Worm (Caenorhabditis elegans): ENCODE measurements around the gene F07A11.4.
A peak's percentile ranks its signal among the peaks of the same experiment; 100 is the strongest.

The F07A11.4 gene

DNA sequence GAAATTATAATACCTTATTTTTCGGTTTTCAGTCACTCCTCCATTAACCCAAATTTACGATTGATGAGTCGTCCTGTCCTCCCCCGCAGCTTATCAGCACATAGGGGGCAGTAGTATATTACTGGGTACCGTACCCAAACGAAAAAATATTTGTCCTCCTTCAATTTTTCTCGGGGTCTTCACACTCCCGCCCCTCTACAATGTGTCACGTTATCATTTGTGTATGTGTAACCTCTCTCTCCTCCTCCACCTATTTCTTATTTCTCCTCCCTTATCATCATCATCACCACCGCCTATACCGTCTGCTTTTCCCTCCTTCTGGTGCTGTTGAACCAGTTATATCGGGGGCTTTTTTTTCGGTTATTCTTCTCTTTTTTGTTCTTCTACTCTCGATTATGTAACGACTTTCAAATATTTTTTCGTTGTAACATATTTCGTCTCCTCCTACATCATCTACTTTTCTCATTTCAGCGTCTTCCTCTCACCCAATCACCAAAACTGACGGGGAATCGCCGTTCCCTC lies 45.5 kb downstream of the F07A11.4 start, which contains the start of gene ghi-1:
ghi-1 (plus strand) TSS at position 472 of the 522 bp plus-strand sequence.
- TF ChIP-seq hlh-6 (tag; optimal IDR thresholded peaks at IDR 0.05) (no peak), lin-11 (tag; optimal IDR thresholded peaks at IDR 0.05) (no peak), tbx-7 (tag; optimal IDR thresholded peaks at IDR 0.05) (no peak), che-1 (tag; optimal IDR thresholded peaks at IDR 0.05) (no peak), elt-2 (tag; optimal IDR thresholded peaks at IDR 0.05) (peak; percentile 9), pha-4 (tag; optimal IDR thresholded peaks at IDR 0.05) (no peak), unc-42 (tag; optimal IDR thresholded peaks at IDR 0.05) (no peak)

DNA sequence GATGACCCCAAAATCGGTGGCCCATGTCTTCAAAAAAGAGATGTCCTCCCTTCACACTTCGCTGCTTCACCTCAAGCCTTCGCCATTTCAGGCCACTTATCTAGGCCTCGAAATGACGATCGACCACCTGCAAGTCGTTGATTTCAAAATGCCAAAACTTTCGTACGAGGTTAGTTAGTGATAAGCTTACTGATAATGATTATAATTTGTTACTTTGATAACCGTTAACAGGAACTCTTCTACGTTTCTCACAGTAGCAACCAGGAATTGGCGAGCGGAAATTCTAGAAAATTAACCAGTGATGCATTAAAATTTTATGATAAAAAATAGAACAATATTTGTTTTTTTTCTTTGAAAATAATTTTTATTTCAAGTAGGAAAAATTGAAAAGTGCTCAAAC lies 46.1 kb downstream of the F07A11.4 start:
- TF ChIP-seq unc-42 (tag; optimal IDR thresholded peaks at IDR 0.05): no peak
- no peak for TF ChIP-seq ceh-31 (tag; optimal IDR thresholded peaks at IDR 0.05)
- TF ChIP-seq Y22D7AL.16 (tag; optimal IDR thresholded peaks at IDR 0.05): no peak
- no peak for TF ChIP-seq ceh-19 (GFP tag; optimal IDR thresholded peaks at IDR 0.05)
- no peak for TF ChIP-seq pros-1 (tag; optimal IDR thresholded peaks at IDR 0.05)
- TF ChIP-seq ceh-14 (tag; optimal IDR thresholded peaks at IDR 0.05): no peak
- no peak for TF ChIP-seq K02D7.2 (tag; optimal IDR thresholded peaks at IDR 0.05)

DNA sequence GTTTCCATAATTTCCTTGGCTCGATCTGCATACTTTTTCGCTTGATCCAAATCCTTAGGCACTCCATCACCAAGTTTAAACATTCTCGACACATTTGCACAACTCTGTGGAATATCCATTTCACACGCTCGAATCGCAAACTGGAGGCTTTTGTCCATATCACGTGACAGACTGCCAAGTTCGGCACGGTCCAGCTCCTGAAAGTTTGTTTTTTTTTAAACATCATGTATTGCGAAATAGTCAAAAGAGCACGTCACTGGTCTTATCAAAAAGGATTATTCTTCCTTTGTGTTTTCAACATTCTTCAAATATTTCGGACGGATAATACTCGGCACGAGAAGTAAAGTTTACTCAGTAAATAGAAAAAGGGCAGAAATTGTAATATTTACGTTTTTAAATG lies 48.4 kb downstream of the F07A11.4 start:
- TF ChIP-seq hlh-30 (tag; optimal IDR thresholded peaks at IDR 0.05; ENCODE audit: insufficient read depth) (peak; percentile 49), pax-1 (tag; optimal IDR thresholded peaks at IDR 0.05) (no peak)

DNA sequence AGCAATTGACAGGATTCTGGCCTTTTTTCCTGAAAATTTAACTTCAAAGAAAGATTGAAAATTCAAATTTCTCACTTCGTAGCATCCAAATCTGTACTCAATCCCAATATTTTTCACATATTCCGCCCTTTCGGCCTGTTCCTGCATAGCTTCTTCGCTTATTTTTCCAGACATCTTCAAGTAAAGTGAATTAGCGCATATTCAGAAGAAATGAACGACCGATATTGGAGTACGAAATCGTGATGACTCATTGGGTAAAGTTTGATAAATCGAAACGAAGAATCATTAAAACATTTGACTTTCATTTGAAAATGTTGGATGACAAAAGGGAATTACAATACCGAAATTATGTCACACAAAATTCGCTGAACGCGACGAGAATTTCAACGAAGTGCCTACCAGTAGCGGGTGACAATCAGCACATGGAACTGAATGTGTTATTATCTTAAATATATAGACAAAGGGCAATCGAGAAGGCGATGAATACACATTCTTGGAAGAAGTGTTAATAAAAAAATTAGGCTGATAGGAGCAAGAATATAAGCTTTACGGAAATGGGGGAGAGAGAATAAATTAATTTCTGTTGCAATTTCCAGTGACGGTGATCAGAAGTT lies 50.3 kb downstream of the F07A11.4 start, which contains the start of gene coa-7:
coa-7 (minus strand) TSS at position 174 of the 614 bp plus-strand sequence.
- TF ChIP-seq pqm-1 (tag; optimal IDR thresholded peaks at IDR 0.05) (no peak), sox-2 (GFP tag; IDR thresholded peaks at IDR 0.05) (no peak), lin-11 (tag; optimal IDR thresholded peaks at IDR 0.05) (no peak), hlh-15 (tag; optimal IDR thresholded peaks at IDR 0.05) (no peak), mec-3 (tag; optimal IDR thresholded peaks at IDR 0.05; ENCODE audit: borderline replicate concordance) (no peak), tbx-2 (tag; optimal IDR thresholded peaks at IDR 0.05) (no peak), ama-1 (optimal IDR thresholded peaks at IDR 0.05) (no peak), madf-2 (tag; optimal IDR thresholded peaks at IDR 0.05) (no peak), ref-2 (tag; optimal IDR thresholded peaks at IDR 0.05) (no peak), npax-4 (tag; optimal IDR thresholded peaks at IDR 0.05) (no peak), pros-1 (tag; optimal IDR thresholded peaks at IDR 0.05) (no peak), pax-1 (tag; optimal IDR thresholded peaks at IDR 0.05) (no peak)

DNA sequence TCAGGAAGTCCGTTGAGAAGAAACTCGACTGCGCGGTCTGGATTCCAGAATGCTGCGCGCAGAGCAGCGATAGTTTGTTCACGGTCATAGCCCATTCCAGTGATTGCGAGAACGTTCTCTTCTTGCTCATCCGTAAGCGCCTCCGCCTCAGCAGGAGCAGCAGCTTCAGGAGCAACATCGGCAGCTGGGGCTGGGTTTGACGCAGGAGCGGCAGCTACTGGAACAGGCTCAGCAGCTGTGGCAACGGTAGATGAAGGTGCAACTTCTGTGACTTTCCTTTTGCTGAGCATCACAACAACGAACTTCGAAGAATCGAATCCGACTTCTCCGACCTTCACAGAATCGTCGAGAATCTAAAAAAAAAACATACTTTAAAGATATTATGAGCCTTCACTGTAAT lies 51.3 kb downstream of the F07A11.4 start:
- TF ChIP-seq ceh-24 (tag; optimal IDR thresholded peaks at IDR 0.05): no peak
- no peak for TF ChIP-seq F13H6.1 (tag; optimal IDR thresholded peaks at IDR 0.05)
- no peak for TF ChIP-seq sox-4 (tag; optimal IDR thresholded peaks at IDR 0.05)
- no peak for TF ChIP-seq nhr-232 (tag; optimal IDR thresholded peaks at IDR 0.05)
- TF ChIP-seq odd-2 (tag; optimal IDR thresholded peaks at IDR 0.05): no peak
- TF ChIP-seq fax-1 (tag; optimal IDR thresholded peaks at IDR 0.05): no peak
- TF ChIP-seq lim-6 (tag; optimal IDR thresholded peaks at IDR 0.05): no peak
- no peak for TF ChIP-seq unc-55 (GFP tag; optimal IDR thresholded peaks at IDR 0.05)
- TF ChIP-seq mec-3 (tag; optimal IDR thresholded peaks at IDR 0.05; ENCODE audit: borderline replicate concordance): no peak
- TF ChIP-seq unc-3 (GFP tag; conservative IDR thresholded peaks at IDR 0.05): no peak
- TF ChIP-seq unc-3 (tag; optimal IDR thresholded peaks at IDR 0.05): no peak
- TF ChIP-seq C08G9.2 (tag; optimal IDR thresholded peaks at IDR 0.05): no peak
- no peak for TF ChIP-seq ceh-2 (tag; optimal IDR thresholded peaks at IDR 0.05)
- TF ChIP-seq ceh-22 (tag; optimal IDR thresholded peaks at IDR 0.05): no peak
- no peak for TF ChIP-seq lin-11 (tag; optimal IDR thresholded peaks at IDR 0.05)
- TF ChIP-seq dve-1 (tag; optimal IDR thresholded peaks at IDR 0.05): no peak
- TF ChIP-seq rnt-1 (tag; optimal IDR thresholded peaks at IDR 0.05): no peak
- no peak for TF ChIP-seq eyg-1 (tag; optimal IDR thresholded peaks at IDR 0.05)
- TF ChIP-seq hlh-13 (GFP tag; optimal IDR thresholded peaks at IDR 0.05): no peak
- no peak for TF ChIP-seq ceh-18 (tag; optimal IDR thresholded peaks at IDR 0.05)
